Worm (Caenorhabditis elegans) whole organism, L4 larva: Measurements from ENCODE around the gene sri-25.
"Not testable (repeated sequence)": the region's sequence is repeated elsewhere in the genome, so short reads cannot be mapped to it uniquely, and the experiment has no call there.

Experiments used
- T20F7.1 ChIP-seq: fragments of 200-800 bp; sonication (Bioruptor generic); optimal IDR thresholded peaks from 2 replicates; lab custom pipeline; 2018; ENCODE audit warnings: mild to moderate bottlenecking, missing genetic modification characterization, missing compliant biosample characterization
- Y75B8A.6 ChIP-seq: fragments of 200-800 bp; sonication (Bioruptor generic); IDR thresholded peaks from 2 replicates; pipeline ENCODE4 v1.3.6; 2022; ENCODE audit warnings: missing genetic modification reagents, missing genetic modification characterization, missing compliant biosample characterization
- ceh-28 ChIP-seq: fragments of 150-350 bp; optimal IDR thresholded peaks from 2 replicates; lab custom pipeline; 2014; ENCODE audit warnings: missing biosample characterization, missing genetic modification reagents, missing genetic modification characterization
- ceh-44 ChIP-seq: fragments of 200-800 bp; sonication (Bioruptor generic); IDR thresholded peaks from 2 replicates; pipeline ENCODE4 v1.3.6; 2022; ENCODE audit warnings: missing genetic modification reagents, missing genetic modification characterization, missing compliant biosample characterization
- ces-1 ChIP-seq: fragments of 150-350 bp; sonication (generic microtip); optimal IDR thresholded peaks from 4 replicates; lab custom pipeline; 2014; ENCODE audit warnings: missing biosample characterization, missing genetic modification reagents, missing genetic modification characterization
- daf-16 ChIP-seq, 3 experiments: sonication (generic microtip); optimal IDR thresholded peaks; 2 replicates each; lab custom pipeline; 2016 to 2017; ENCODE audit warnings: missing genetic modification characterization in 3 of 3, missing genetic modification reagents in 3 of 3, mild to moderate bottlenecking in 2 of 3, missing compliant biosample characterization in 2 of 3, missing biosample characterization in 1 of 3, moderate library complexity in 1 of 3
- daf-19 ChIP-seq: fragments of 200-800 bp; sonication (Bioruptor generic); conservative IDR thresholded peaks from 2 replicates; pipeline ENCODE4 v1.3.6; 2022; ENCODE audit warnings: missing genetic modification characterization, missing compliant biosample characterization
- daf-8 ChIP-seq: fragments of 200-800 bp; sonication (Bioruptor generic); IDR thresholded peaks from 2 replicates; pipeline ENCODE4 v1.3.6; 2022; ENCODE audit warnings: missing genetic modification characterization, missing compliant biosample characterization
- dmd-8 ChIP-seq: fragments of 200-800 bp; sonication (Bioruptor generic); IDR thresholded peaks from 2 replicates; pipeline ENCODE4 v1.3.6; 2022; ENCODE audit warnings: missing genetic modification characterization, missing compliant biosample characterization
- dpl-1 ChIP-seq: fragments of 150-350 bp; optimal IDR thresholded peaks from 2 replicates; lab custom pipeline; 2014; ENCODE audit warnings: missing biosample characterization, missing genetic modification reagents, missing genetic modification characterization
- duxl-1 ChIP-seq: sonication (generic microtip); optimal IDR thresholded peaks from 2 replicates; lab custom pipeline; 2016; ENCODE audit warnings: mild to moderate bottlenecking, missing genetic modification characterization, moderate library complexity, missing compliant biosample characterization; ENCODE audit not compliant: poor library complexity
- dve-1 ChIP-seq: sonication (generic microtip); optimal IDR thresholded peaks from 2 replicates; lab custom pipeline; 2017; ENCODE audit warnings: antibody characterized with exemption, mild to moderate bottlenecking, missing genetic modification characterization, missing compliant biosample characterization; ENCODE audit not compliant: insufficient read depth
- egl-27 ChIP-seq: sonication (generic microtip); optimal IDR thresholded peaks from 3 replicates; lab custom pipeline; 2017; ENCODE audit warnings: missing biosample characterization, missing genetic modification reagents, missing genetic modification characterization
- hif-1 ChIP-seq, 2 experiments: sonication (generic microtip); optimal IDR thresholded peaks; 2 replicates each; lab custom pipeline; 2016 to 2017; ENCODE audit warnings: missing compliant biosample characterization in 2 of 2, missing genetic modification characterization in 2 of 2, missing genetic modification reagents in 2 of 2, missing genotype in 2 of 2, mild to moderate bottlenecking in 1 of 2
- lin-13 ChIP-seq: fragments of 150-350 bp; optimal IDR thresholded peaks from 2 replicates; lab custom pipeline; 2014; ENCODE audit warnings: missing biosample characterization, missing genetic modification reagents, missing genetic modification characterization
- lin-29 ChIP-seq: fragments of 200-800 bp; sonication (Bioruptor generic); IDR thresholded peaks from 2 replicates; pipeline ENCODE4 v1.3.6; 2022; ENCODE audit warnings: missing genetic modification reagents, missing genetic modification characterization, missing compliant biosample characterization
- lin-38 ChIP-seq: fragments of 200-800 bp; sonication (Bioruptor generic); IDR thresholded peaks from 2 replicates; pipeline ENCODE4 v1.3.6; 2022; ENCODE audit warnings: missing genetic modification reagents, missing genetic modification characterization, missing compliant biosample characterization
- madf-5 ChIP-seq, 2 experiments: fragments of 200-800 bp; sonication (Bioruptor generic); IDR thresholded peaks; 2 replicates each; pipeline ENCODE4 v1.3.6; 2022; ENCODE audit warnings: missing compliant biosample characterization in 2 of 2, missing genetic modification characterization in 2 of 2
- mdl-1 ChIP-seq, 2 experiments: fragments of 150-350 bp in 1 of 2; sonication (generic microtip) in 1 of 2; optimal IDR thresholded peaks; 2 replicates each; lab custom pipeline; 2014 to 2017; ENCODE audit warnings: missing biosample characterization in 2 of 2, missing genetic modification characterization in 2 of 2
- mes-2 ChIP-seq: sonication (generic microtip); optimal IDR thresholded peaks from 2 replicates; lab custom pipeline; 2016; ENCODE audit warnings: missing genotype, mild to moderate bottlenecking, missing genetic modification characterization, missing compliant biosample characterization; ENCODE audit not compliant: poor library complexity, severe bottlenecking
- mxl-3 ChIP-seq: fragments of 200-800 bp; sonication (Bioruptor generic); optimal IDR thresholded peaks from 2 replicates; lab custom pipeline; 2018; ENCODE audit warnings: mild to moderate bottlenecking, missing genetic modification characterization, missing compliant biosample characterization
- nhr-25 ChIP-seq: sonication (generic microtip); optimal IDR thresholded peaks from 2 replicates; lab custom pipeline; 2017; ENCODE audit warnings: missing genetic modification characterization, mild to moderate bottlenecking, missing compliant biosample characterization, antibody characterized with exemption, moderate library complexity, borderline replicate concordance; ENCODE audit not compliant: insufficient read depth
- nhr-48 ChIP-seq: sonication (generic microtip); optimal IDR thresholded peaks from 2 replicates; lab custom pipeline; 2016; ENCODE audit warnings: mild to moderate bottlenecking, missing genetic modification characterization, missing compliant biosample characterization
- nhr-77 ChIP-seq: fragments of 150-350 bp; optimal IDR thresholded peaks from 2 replicates; lab custom pipeline; 2014; ENCODE audit warnings: missing biosample characterization, missing genetic modification characterization
- sdz-12 ChIP-seq: fragments of 200-800 bp; sonication (Bioruptor generic); optimal IDR thresholded peaks from 2 replicates; lab custom pipeline; 2018; ENCODE audit warnings: mild to moderate bottlenecking, missing genetic modification characterization, missing compliant biosample characterization
- skn-1 ChIP-seq: fragments of 150-350 bp; optimal IDR thresholded peaks from 2 replicates; lab custom pipeline; 2014; ENCODE audit warnings: missing biosample characterization, missing genetic modification characterization
- snpc-4 ChIP-seq: fragments of 150-350 bp; optimal IDR thresholded peaks from 2 replicates; lab custom pipeline; 2014; ENCODE audit warnings: missing biosample characterization, missing genetic modification characterization
- spr-3 ChIP-seq: fragments of 200-800 bp; sonication (Bioruptor generic); optimal IDR thresholded peaks from 2 replicates; lab custom pipeline; 2018; ENCODE audit warnings: mild to moderate bottlenecking, missing genetic modification characterization, missing compliant biosample characterization
- unc-39 ChIP-seq: sonication (generic microtip); optimal IDR thresholded peaks from 2 replicates; lab custom pipeline; 2017; ENCODE audit warnings: missing biosample characterization, missing genetic modification characterization
- zag-1 ChIP-seq: fragments of 150-350 bp; optimal IDR thresholded peaks from 2 replicates; lab custom pipeline; 2014; ENCODE audit warnings: missing biosample characterization, missing genetic modification characterization
- ztf-7 ChIP-seq: fragments of 150-350 bp; optimal IDR thresholded peaks from 2 replicates; lab custom pipeline; 2014; ENCODE audit warnings: missing biosample characterization, missing genetic modification characterization

Gene sri-25

DNA sequence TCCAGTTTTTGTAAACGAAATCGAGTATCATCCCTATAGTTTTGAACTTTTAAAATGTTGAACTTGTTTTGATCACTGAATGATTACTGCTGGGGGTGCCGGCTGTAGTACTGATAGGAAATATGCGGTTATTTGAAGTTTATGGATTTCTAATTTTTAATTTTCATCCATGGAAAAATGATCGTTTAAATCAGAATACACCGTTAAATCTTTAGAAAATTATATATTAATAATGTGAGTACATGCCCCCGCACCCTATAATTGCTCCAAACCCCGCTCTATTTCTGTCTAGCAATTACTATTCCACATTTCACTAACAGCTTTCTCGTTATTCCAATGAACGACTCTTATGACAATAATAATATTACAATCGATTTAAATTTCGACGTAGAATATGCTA, 17.0 kb upstream of the sri-25 start, which contains the start of gene Y75B12B.10:
Y75B12B.10 (plus strand) TSS at position 301 of the 400 bp plus-strand sequence.
- TF ChIP-seq snpc-4 = no peak
- no peak for TF ChIP-seq nhr-77 (tag; lab: Kevin White, UChicago)
- no peak for TF ChIP-seq Y75B8A.6
- TF ChIP-seq mes-2 (tag; lab: Kevin White, UChicago) = no peak
- TF ChIP-seq ztf-7 (tag; lab: Kevin White, UChicago) = no peak
- no peak for TF ChIP-seq lin-29 (GFP tag; lab: Robert Waterston, UW)
- no peak for TF ChIP-seq lin-38 (GFP tag; lab: Robert Waterston, UW)
- TF ChIP-seq dve-1 (tag; lab: Kevin White, UChicago) = no peak
- TF ChIP-seq duxl-1 (tag; lab: Kevin White, UChicago) = no peak
- no peak for TF ChIP-seq hif-1 (tag; optimal IDR thresholded peaks at IDR 0.05; lab: Kevin White, UChicago)
- TF ChIP-seq ces-1 (GFP tag; lab: Kevin White, UChicago) = no peak
- TF ChIP-seq mdl-1 (tag; optimal IDR thresholded peaks at IDR 0.05; lab: Kevin White, UChicago) = no peak
- TF ChIP-seq zag-1 (tag; lab: Kevin White, UChicago) = no peak

DNA sequence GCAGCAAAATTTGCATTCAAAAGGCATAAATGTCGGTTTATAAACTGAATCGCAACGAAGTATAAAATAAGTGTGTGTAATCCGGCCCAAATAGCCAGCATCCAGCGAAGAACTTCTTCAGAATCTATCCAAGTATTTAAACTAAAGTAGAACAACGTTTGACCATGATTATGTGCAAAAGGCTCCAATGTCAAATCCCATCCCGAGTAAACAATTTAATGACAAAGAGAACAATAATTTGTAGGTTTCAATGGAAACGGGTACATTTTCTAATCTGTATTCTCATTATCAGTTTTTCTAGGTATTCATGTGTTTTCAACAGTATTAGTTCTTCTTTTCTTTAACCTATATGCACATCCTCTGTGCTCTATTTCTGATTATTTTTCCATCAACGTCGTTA, 9.1 kb upstream of the sri-25 start, which contains the start of gene C41G6.12:
C41G6.12 (minus strand) TSS at position 101 of the 400 bp plus-strand sequence.
- not testable (repeated sequence) for TF ChIP-seq T20F7.1 (GFP tag; lab: Kevin White, UChicago); daf-8 (GFP tag; lab: Robert Waterston, UW); lin-13 (GFP tag; lab: Kevin White, UChicago)

DNA sequence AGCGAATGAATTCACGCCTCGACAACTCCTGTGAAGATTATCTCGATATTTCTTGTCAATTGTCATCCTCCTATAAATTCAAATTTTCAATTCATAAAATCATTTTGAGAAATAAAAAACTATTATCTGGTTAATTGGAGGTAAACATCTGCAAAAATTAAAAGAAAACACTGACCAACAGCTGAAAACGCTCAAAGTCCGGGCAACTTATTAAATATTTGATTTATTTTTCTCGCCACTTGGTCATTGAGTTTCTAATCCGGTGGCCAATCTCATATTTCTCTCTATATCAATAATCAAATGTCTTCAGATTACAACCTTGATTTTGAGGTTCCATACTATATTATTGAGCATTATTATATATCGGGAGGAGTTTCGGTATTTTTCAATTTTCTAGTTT, 4.9 kb upstream of the sri-25 start, which contains the start of gene sri-24:
sri-24 (plus strand) TSS at position 301 of the 400 bp plus-strand sequence.
- TF ChIP-seq madf-5 (GFP tag; IDR thresholded peaks at IDR 0.05; lab: Robert Waterston, UW); skn-1 (tag; lab: Kevin White, UChicago); ceh-28 (tag; lab: Kevin White, UChicago): not testable (repeated sequence)

DNA sequence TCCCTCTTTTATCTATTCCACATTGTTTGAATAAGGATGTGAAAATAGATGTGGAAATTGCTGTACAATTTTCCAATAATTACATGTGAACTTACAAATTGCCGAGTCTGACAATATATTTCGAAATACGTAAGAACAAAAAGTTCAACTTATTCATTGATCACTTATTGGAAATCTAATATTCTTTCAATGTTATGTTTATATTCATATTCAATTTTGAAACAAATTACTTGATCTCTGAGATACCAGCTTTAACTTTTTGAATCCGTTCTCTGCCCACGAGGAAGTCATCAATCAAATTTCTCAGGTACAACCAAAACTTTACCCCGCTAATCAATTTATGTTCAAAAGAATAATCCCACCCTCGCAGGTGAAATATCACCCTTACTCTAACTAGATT, 1.6 kb upstream of the sri-25 start, which contains the start of gene sri-26:
sri-26 (plus strand) TSS at position 301 of the 400 bp plus-strand sequence.
- not testable (repeated sequence) for TF ChIP-seq daf-19 (GFP tag; lab: Robert Waterston, UW); unc-39 (tag; lab: Kevin White, UChicago); nhr-25 (tag; lab: Kevin White, UChicago)

DNA sequence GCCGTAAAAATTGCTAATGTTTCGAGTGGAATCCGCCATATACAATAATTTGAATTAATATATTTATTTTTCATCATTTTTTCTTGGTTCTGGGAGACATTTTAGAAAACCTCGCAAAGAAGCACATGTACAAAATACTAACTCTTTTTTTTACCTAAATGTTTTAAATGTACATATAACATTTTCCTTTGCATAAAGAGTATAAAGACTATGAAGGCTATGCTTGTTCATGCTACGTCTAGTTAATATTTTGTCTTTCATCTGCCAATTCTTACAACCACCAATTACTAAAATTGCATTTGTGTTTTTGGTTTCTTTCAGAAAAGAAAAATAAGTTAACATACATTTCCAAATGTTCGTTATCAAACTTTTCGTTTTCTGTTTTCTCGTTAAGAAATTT, 4.5 kb downstream of the sri-25 start, which contains the start of gene irld-25:
irld-25 (plus strand) TSS at position 301 of the 400 bp plus-strand sequence.
- TF ChIP-seq daf-16 (GFP tag; optimal IDR thresholded peaks at IDR 0.05; lab: Kevin White, UChicago) (no peak), daf-16 (tag; optimal IDR thresholded peaks at IDR 0.05; lab: Kevin White, UChicago) (no peak), sdz-12 (GFP tag; lab: Kevin White, UChicago) (no peak), dmd-8 (GFP tag; lab: Robert Waterston, UW) (no peak), spr-3 (GFP tag; lab: Kevin White, UChicago) (no peak), nhr-25 (tag; lab: Kevin White, UChicago) (no peak), nhr-48 (tag; lab: Kevin White, UChicago) (no peak), mxl-3 (GFP tag; lab: Kevin White, UChicago) (no peak), egl-27 (tag; lab: Kevin White, UChicago) (no peak), lin-29 (GFP tag; lab: Robert Waterston, UW) (no peak), dpl-1 (GFP tag; lab: Kevin White, UChicago) (no peak), skn-1 (tag; lab: Kevin White, UChicago) (no peak), ztf-7 (tag; lab: Kevin White, UChicago) (no peak), ceh-44 (GFP tag; lab: Robert Waterston, UW) (no peak)
